Fruit fly (Drosophila melanogaster) whole organism, pupa: ENCODE results near the gene spn-E.

ENCODE experiments used
- CG10348 ChIP-seq: fragments of 200-800 bp; sonication (Bioruptor generic); IDR thresholded peaks from 2 replicates; pipeline ENCODE4 v1.3.6; 2022; ENCODE audit warnings: missing biosample characterization, missing genetic modification characterization
- CG13204 ChIP-seq: fragments of 200-800 bp; sonication (Bioruptor generic); optimal IDR thresholded peaks from 2 replicates; lab custom pipeline; 2018; ENCODE audit warnings: missing biosample characterization, mild to moderate bottlenecking, missing genetic modification characterization, moderate library complexity
- CG14655 ChIP-seq: fragments of 200-800 bp; sonication (Bioruptor generic); optimal IDR thresholded peaks from 3 replicates; lab custom pipeline; 2017; ENCODE audit warnings: mild to moderate bottlenecking, missing biosample characterization, missing genetic modification reagents, missing genetic modification characterization
- CG15710 ChIP-seq: fragments of 200-800 bp; sonication (Bioruptor generic); optimal IDR thresholded peaks from 2 replicates; lab custom pipeline; 2018; ENCODE audit warnings: missing biosample characterization, mild to moderate bottlenecking, missing genetic modification characterization, moderate library complexity
- CG17806 ChIP-seq: fragments of 200-800 bp; sonication (Bioruptor generic); optimal IDR thresholded peaks from 2 replicates; lab custom pipeline; 2018; ENCODE audit warnings: missing biosample characterization, mild to moderate bottlenecking, missing genetic modification characterization, moderate library complexity
- CG32121 ChIP-seq: fragments of 200-800 bp; sonication (Bioruptor generic); IDR thresholded peaks from 2 replicates; pipeline ENCODE4 v1.3.6; 2022; ENCODE audit warnings: missing biosample characterization, missing genetic modification characterization
- CG8159 ChIP-seq: fragments of 200-800 bp; sonication (Bioruptor generic); optimal IDR thresholded peaks from 3 replicates; lab custom pipeline; 2018; ENCODE audit warnings: missing biosample characterization, mild to moderate bottlenecking, missing genetic modification characterization, moderate library complexity
- CG8301 ChIP-seq: fragments of 200-800 bp; sonication (Bioruptor generic); optimal IDR thresholded peaks from 2 replicates; lab custom pipeline; 2018; ENCODE audit warnings: missing biosample characterization, mild to moderate bottlenecking, missing genetic modification characterization
- CG9948 ChIP-seq: fragments of 200-800 bp; sonication (Bioruptor generic); optimal IDR thresholded peaks from 2 replicates; lab custom pipeline; 2018; ENCODE audit warnings: missing biosample characterization, mild to moderate bottlenecking, missing genetic modification characterization, moderate library complexity
- EcR ChIP-seq: fragments of 200-800 bp; sonication (Bioruptor generic); optimal IDR thresholded peaks from 3 replicates; lab custom pipeline; 2019; ENCODE audit warnings: missing biosample characterization, missing genetic modification characterization, mild to moderate bottlenecking, moderate library complexity, missing genetic modification reagents
- Ets98B ChIP-seq: fragments of 200-800 bp; sonication (Bioruptor generic); IDR thresholded peaks from 2 replicates; pipeline ENCODE4 v1.3.6; 2022; ENCODE audit warnings: missing biosample characterization, missing genetic modification characterization
- Pif1A ChIP-seq: fragments of 200-800 bp; sonication (Bioruptor generic); optimal IDR thresholded peaks from 3 replicates; lab custom pipeline; 2016; ENCODE audit warnings: missing biosample characterization, missing genetic modification characterization
- fd96Ca ChIP-seq: fragments of 200-800 bp; sonication (Bioruptor generic); IDR thresholded peaks from 3 replicates; pipeline ENCODE4 v1.3.6; 2022; ENCODE audit warnings: missing biosample characterization, missing genetic modification characterization
- gl ChIP-seq: fragments of 200-800 bp; sonication (Bioruptor generic); optimal IDR thresholded peaks from 2 replicates; lab custom pipeline; 2018; ENCODE audit warnings: missing biosample characterization, mild to moderate bottlenecking, missing genetic modification characterization

dm6 chr3R:15851912-15852311 is 14.7 kb downstream of the spn-E start:
- TF ChIP-seq CG32121 (no peak), gl (tag; lab: Kevin White, UChicago) (no peak), fd96Ca (GFP tag; lab: Robert Waterston, UW) (no peak), CG10348 (no peak), CG17806 (tag; lab: Kevin White, UChicago) (no peak), EcR (GFP tag; lab: Kevin White, UChicago) (peak; percentile 70), CG8159 (tag; lab: Kevin White, UChicago) (no peak), Pif1A (GFP tag; lab: Kevin White, UChicago) (no peak), CG15710 (no peak), CG13204 (GFP tag; lab: Kevin White, UChicago) (no peak), CG8301 (tag; lab: Kevin White, UChicago) (no peak), CG14655 (no peak), CG9948 (tag; lab: Kevin White, UChicago) (no peak), Ets98B (GFP tag; lab: Robert Waterston, UW) (no peak)
